Worm (Caenorhabditis elegans) whole organism, L2 larva: ENCODE results near the gene F35B3.7.

Experiments used
- C34F6.9 ChIP-seq: fragments of 150-350 bp; optimal IDR thresholded peaks from 2 replicates; lab custom pipeline; 2014; ENCODE audit warnings: missing biosample characterization, missing genetic modification characterization
- F13H6.1 ChIP-seq: sonication (generic microtip); optimal IDR thresholded peaks from 2 replicates; lab custom pipeline; 2016; ENCODE audit warnings: missing genetic modification characterization, missing compliant biosample characterization
- R02D3.7 ChIP-seq: fragments of 150-350 bp; optimal IDR thresholded peaks from 2 replicates; lab custom pipeline; 2014; ENCODE audit warnings: missing biosample characterization, missing genetic modification characterization
- Y55F3AM.14 ChIP-seq: fragments of 200-800 bp; sonication (Bioruptor generic); optimal IDR thresholded peaks from 2 replicates; lab custom pipeline; 2018; ENCODE audit warnings: mild to moderate bottlenecking, missing genetic modification characterization, missing compliant biosample characterization
- ZK546.5 ChIP-seq: sonication (generic microtip); optimal IDR thresholded peaks from 2 replicates; lab custom pipeline; 2017; ENCODE audit warnings: missing biosample characterization, missing genetic modification characterization
- alr-1 ChIP-seq: fragments of 150-350 bp; optimal IDR thresholded peaks from 2 replicates; lab custom pipeline; 2014; ENCODE audit warnings: missing biosample characterization, missing genetic modification characterization
- ama-1 ChIP-seq: fragments of 150-350 bp; optimal IDR thresholded peaks from 2 replicates; lab custom pipeline; 2018; ENCODE audit warnings: inconsistent platforms
- blmp-1 ChIP-seq: sonication (generic microtip); optimal IDR thresholded peaks from 2 replicates; lab custom pipeline; 2017; ENCODE audit warnings: missing genetic modification characterization, mild to moderate bottlenecking, missing compliant biosample characterization, antibody characterized with exemption, moderate library complexity; ENCODE audit not compliant: insufficient read depth
- ceh-16 ChIP-seq: fragments of 150-350 bp; optimal IDR thresholded peaks from 2 replicates; lab custom pipeline; 2014; ENCODE audit warnings: missing biosample characterization, missing genetic modification characterization
- ceh-82 ChIP-seq: fragments of 150-350 bp; optimal IDR thresholded peaks from 2 replicates; lab custom pipeline; 2014; ENCODE audit warnings: missing biosample characterization, missing genetic modification characterization
- crh-2 ChIP-seq: sonication (generic microtip); optimal IDR thresholded peaks from 2 replicates; lab custom pipeline; 2017; ENCODE audit warnings: missing biosample characterization, missing genetic modification characterization
- dmd-4 ChIP-seq: sonication (generic microtip); optimal IDR thresholded peaks from 2 replicates; lab custom pipeline; 2017; ENCODE audit warnings: missing biosample characterization, missing genetic modification characterization
- egl-27 ChIP-seq: sonication (generic microtip); optimal IDR thresholded peaks from 3 replicates; lab custom pipeline; 2017; ENCODE audit warnings: missing biosample characterization, missing genetic modification reagents, missing genetic modification characterization
- elt-1 ChIP-seq: fragments of 150-350 bp; optimal IDR thresholded peaks from 2 replicates; lab custom pipeline; 2014; ENCODE audit warnings: missing biosample characterization, missing genetic modification characterization
- elt-3 ChIP-seq: sonication (generic microtip); optimal IDR thresholded peaks from 2 replicates; lab custom pipeline; 2017; ENCODE audit warnings: missing biosample characterization, missing genetic modification characterization
- fos-1 ChIP-seq: fragments of 150-350 bp; optimal IDR thresholded peaks from 2 replicates; lab custom pipeline; 2014; ENCODE audit warnings: missing biosample characterization, missing genetic modification characterization
- gmeb-1 ChIP-seq: fragments of 150-350 bp; optimal IDR thresholded peaks from 2 replicates; lab custom pipeline; 2014; ENCODE audit warnings: missing biosample characterization, missing genetic modification characterization
- lin-11 ChIP-seq: fragments of 150-350 bp; sonication (generic microtip); optimal IDR thresholded peaks from 2 replicates; lab custom pipeline; 2014; ENCODE audit warnings: missing biosample characterization, missing genetic modification characterization, inconsistent platforms, mixed read lengths
- lin-13 ChIP-seq: fragments of 150-350 bp; optimal IDR thresholded peaks from 2 replicates; lab custom pipeline; 2014; ENCODE audit warnings: missing biosample characterization, missing genetic modification reagents, missing genetic modification characterization
- lin-39 ChIP-seq: fragments of 150-350 bp; optimal IDR thresholded peaks from 2 replicates; lab custom pipeline; 2014; ENCODE audit warnings: missing biosample characterization, missing genetic modification reagents, missing genetic modification characterization
- lsy-2 ChIP-seq, 2 experiments: fragments of 150-350 bp in 1 of 2; sonication (generic microtip) in 1 of 2; optimal IDR thresholded peaks; 2 replicates each; lab custom pipeline; 2014 to 2017; ENCODE audit warnings: missing biosample characterization in 2 of 2, missing genetic modification characterization in 2 of 2
- mab-5 ChIP-seq: fragments of 150-350 bp; optimal IDR thresholded peaks from 2 replicates; lab custom pipeline; 2014; ENCODE audit warnings: missing biosample characterization, missing genetic modification characterization
- mbf-1 ChIP-seq: sonication (generic microtip); optimal IDR thresholded peaks from 2 replicates; lab custom pipeline; 2017; ENCODE audit warnings: missing biosample characterization, missing genetic modification characterization
- mdl-1 ChIP-seq, 2 experiments: fragments of 150-350 bp in 1 of 2; sonication (generic microtip) in 1 of 2; optimal IDR thresholded peaks; 2 replicates each; lab custom pipeline; 2017; ENCODE audit warnings: missing biosample characterization in 2 of 2, missing genetic modification characterization in 2 of 2
- nhr-10 ChIP-seq: sonication (generic microtip); optimal IDR thresholded peaks from 2 replicates; lab custom pipeline; 2017; ENCODE audit warnings: missing biosample characterization, missing genetic modification characterization
- nhr-11 ChIP-seq: fragments of 150-350 bp; optimal IDR thresholded peaks from 2 replicates; lab custom pipeline; 2014; ENCODE audit warnings: missing biosample characterization, missing genetic modification characterization
- nhr-12 ChIP-seq: fragments of 150-350 bp; optimal IDR thresholded peaks from 2 replicates; lab custom pipeline; 2014; ENCODE audit warnings: missing biosample characterization, missing genetic modification characterization
- nhr-129 ChIP-seq: fragments of 150-350 bp; optimal IDR thresholded peaks from 2 replicates; lab custom pipeline; 2014; ENCODE audit warnings: missing biosample characterization, missing genetic modification characterization
- nhr-21 ChIP-seq: fragments of 150-350 bp; optimal IDR thresholded peaks from 2 replicates; lab custom pipeline; 2014; ENCODE audit warnings: missing biosample characterization, missing genetic modification characterization
- nhr-237 ChIP-seq: fragments of 150-350 bp; optimal IDR thresholded peaks from 2 replicates; lab custom pipeline; 2014; ENCODE audit warnings: missing biosample characterization, missing genetic modification characterization
- nhr-25 ChIP-seq: fragments of 150-350 bp; sonication (generic microtip); optimal IDR thresholded peaks from 3 replicates; lab custom pipeline; 2014; ENCODE audit warnings: missing biosample characterization, missing genetic modification characterization
- nhr-6 ChIP-seq: fragments of 150-350 bp; optimal IDR thresholded peaks from 2 replicates; lab custom pipeline; 2014; ENCODE audit warnings: missing biosample characterization, missing genetic modification characterization
- nhr-77 ChIP-seq: fragments of 150-350 bp; optimal IDR thresholded peaks from 2 replicates; lab custom pipeline; 2014; ENCODE audit warnings: missing biosample characterization, missing genetic modification characterization
- peb-1 ChIP-seq: fragments of 150-350 bp; optimal IDR thresholded peaks from 2 replicates; lab custom pipeline; 2014; ENCODE audit warnings: missing biosample characterization, missing genetic modification characterization
- sem-4 ChIP-seq: fragments of 150-350 bp; optimal IDR thresholded peaks from 2 replicates; lab custom pipeline; 2014; ENCODE audit warnings: missing biosample characterization, missing genetic modification reagents, missing genetic modification characterization
- skn-1 ChIP-seq: sonication (generic microtip); optimal IDR thresholded peaks from 2 replicates; lab custom pipeline; 2017; ENCODE audit warnings: missing biosample characterization, missing genetic modification characterization
- sma-3 ChIP-seq: sonication (generic microtip); optimal IDR thresholded peaks from 2 replicates; lab custom pipeline; 2016; ENCODE audit warnings: missing genetic modification reagents, missing genetic modification characterization, missing compliant biosample characterization
- sma-9 ChIP-seq, 2 experiments: fragments of 150-350 bp in 1 of 2; sonication (generic microtip) in 1 of 2; optimal IDR thresholded peaks; 2 replicates each; lab custom pipeline; 2014 to 2016; ENCODE audit warnings: missing genetic modification characterization in 2 of 2, mild to moderate bottlenecking in 1 of 2, missing biosample characterization in 1 of 2, missing compliant biosample characterization in 1 of 2, missing genetic modification reagents in 1 of 2, moderate library complexity in 1 of 2
- snpc-4 ChIP-seq: fragments of 150-350 bp; optimal IDR thresholded peaks from 2 replicates; lab custom pipeline; 2014; ENCODE audit warnings: missing biosample characterization, missing genetic modification characterization
- unc-39 ChIP-seq: fragments of 150-350 bp; optimal IDR thresholded peaks from 2 replicates; lab custom pipeline; 2014; ENCODE audit warnings: missing biosample characterization, missing genetic modification characterization
- unc-55 ChIP-seq: fragments of 150-350 bp; sonication (generic microtip); optimal IDR thresholded peaks from 3 replicates; lab custom pipeline; 2014; ENCODE audit warnings: missing biosample characterization, missing genetic modification reagents, missing genetic modification characterization
- unc-62 ChIP-seq: fragments of 150-350 bp; optimal IDR thresholded peaks from 2 replicates; lab custom pipeline; 2014; ENCODE audit warnings: missing biosample characterization, missing genetic modification reagents, missing genetic modification characterization
- zag-1 ChIP-seq: fragments of 150-350 bp; optimal IDR thresholded peaks from 2 replicates; lab custom pipeline; 2014; ENCODE audit warnings: missing biosample characterization, missing genetic modification characterization
- ztf-4 ChIP-seq: fragments of 150-350 bp; optimal IDR thresholded peaks from 2 replicates; lab custom pipeline; 2014; ENCODE audit warnings: missing biosample characterization, missing genetic modification characterization

Gene F35B3.7

DNA sequence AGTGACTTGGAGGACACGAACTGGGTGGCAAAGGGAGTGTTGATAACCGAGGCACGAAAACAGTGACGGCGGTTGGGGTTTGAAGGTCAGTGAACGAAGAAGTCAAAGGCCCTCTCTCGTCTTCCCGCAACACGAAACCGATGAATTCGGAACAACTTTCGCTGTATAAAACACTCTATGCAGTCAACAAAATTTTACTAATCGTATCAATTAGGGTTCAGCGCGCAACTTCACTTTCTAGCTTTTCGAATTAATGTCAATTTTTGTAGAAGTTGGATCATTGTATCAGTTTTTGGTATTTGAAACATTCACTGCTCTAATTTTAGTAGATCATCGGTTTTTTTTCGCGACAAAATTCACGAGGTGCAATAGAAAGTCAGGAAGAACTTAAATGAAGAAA is 4.3 kb downstream of the F35B3.7 start:
- TF ChIP-seq nhr-25 (tag; lab: Kevin White, UChicago) (no peak), Y55F3AM.14 (GFP tag; lab: Kevin White, UChicago) (no peak), lin-13 (GFP tag; lab: Kevin White, UChicago) (no peak), ZK546.5 (tag; lab: Kevin White, UChicago) (no peak), unc-55 (GFP tag; lab: Kevin White, UChicago) (no peak), R02D3.7 (tag; lab: Kevin White, UChicago) (no peak), unc-39 (no peak), sma-9 (GFP tag; optimal IDR thresholded peaks at IDR 0.05; lab: Kevin White, UChicago) (no peak), sma-9 (tag; optimal IDR thresholded peaks at IDR 0.05; lab: Kevin White, UChicago) (no peak), ama-1 (lab: Kevin White, UChicago) (no peak), lin-11 (tag; lab: Kevin White, UChicago) (no peak), elt-3 (tag; lab: Kevin White, UChicago) (no peak), ceh-16 (tag; lab: Kevin White, UChicago) (no peak), mdl-1 (tag; optimal IDR thresholded peaks at IDR 0.05; lab: Kevin White, UChicago) (no peak), snpc-4 (no peak)

ce11 chrX:17034773-17035172 is 8.1 kb downstream of the F35B3.7 start:
- TF ChIP-seq lsy-2 (tag; optimal IDR thresholded peaks at IDR 0.05; lab: Kevin White, UChicago) (peak in 1 of 2 experiments; percentile 14), nhr-10 (tag; lab: Kevin White, UChicago) (no peak)

- TF ChIP-seq sem-4: peak; percentile 54
- peak; percentile 21 for TF ChIP-seq sma-9 (GFP tag; optimal IDR thresholded peaks at IDR 0.05; lab: Kevin White, UChicago)
- TF ChIP-seq sma-9 (tag; optimal IDR thresholded peaks at IDR 0.05; lab: Kevin White, UChicago): no peak
- TF ChIP-seq snpc-4: no peak
- TF ChIP-seq, all 48 proteins: peak for 2
Observed at ce11 chrX:17034193-17034592, 8.7 kb downstream of the F35B3.7 start.

- peak; percentile 66 for TF ChIP-seq sma-9 (GFP tag; optimal IDR thresholded peaks at IDR 0.05; lab: Kevin White, UChicago)
- no peak for TF ChIP-seq sma-9 (tag; optimal IDR thresholded peaks at IDR 0.05; lab: Kevin White, UChicago)
- TF ChIP-seq nhr-129: peak; percentile 85
- TF ChIP-seq Y55F3AM.14 (GFP tag; lab: Kevin White, UChicago): peak; percentile 82
- peak; percentile 48 for TF ChIP-seq nhr-21
- TF ChIP-seq mbf-1 (tag; lab: Kevin White, UChicago): no peak
- TF ChIP-seq C34F6.9 (tag; lab: Kevin White, UChicago): peak; percentile 50
- TF ChIP-seq unc-55 (GFP tag; lab: Kevin White, UChicago): peak; percentile 76
- TF ChIP-seq ZK546.5 (tag; lab: Kevin White, UChicago): no peak
- TF ChIP-seq lsy-2 (tag; optimal IDR thresholded peaks at IDR 0.05; lab: Kevin White, UChicago): peak; percentile 20 to 46
- no peak for TF ChIP-seq nhr-10 (tag; lab: Kevin White, UChicago)
- no peak for TF ChIP-seq alr-1 (tag; lab: Kevin White, UChicago)
- TF ChIP-seq elt-1 (tag; lab: Kevin White, UChicago): no peak
- peak in 1 of 2 experiments; percentile 1 for TF ChIP-seq mdl-1 (tag; optimal IDR thresholded peaks at IDR 0.05; lab: Kevin White, UChicago)
- TF ChIP-seq lin-39 (tag; lab: Kevin White, UChicago): no peak
- no peak for TF ChIP-seq nhr-237 (tag; lab: Kevin White, UChicago)
- no peak for TF ChIP-seq elt-3 (tag; lab: Kevin White, UChicago)
- TF ChIP-seq ceh-82 (tag; lab: Kevin White, UChicago): no peak
- no peak for TF ChIP-seq nhr-12 (tag; lab: Kevin White, UChicago)
- TF ChIP-seq gmeb-1 (tag; lab: Kevin White, UChicago): peak; percentile 7
- no peak for TF ChIP-seq unc-62 (GFP tag; lab: Kevin White, UChicago)
- no peak for TF ChIP-seq nhr-6
- TF ChIP-seq skn-1 (tag; lab: Kevin White, UChicago): no peak
- TF ChIP-seq dmd-4 (tag; lab: Kevin White, UChicago): no peak
- TF ChIP-seq egl-27 (tag; lab: Kevin White, UChicago): peak; percentile 39
- no peak for TF ChIP-seq unc-39
- TF ChIP-seq zag-1: peak; percentile 49
- TF ChIP-seq F13H6.1 (tag; lab: Kevin White, UChicago): peak; percentile 86
- TF ChIP-seq sem-4: no peak
- peak; percentile 72 for TF ChIP-seq lin-13 (GFP tag; lab: Kevin White, UChicago)
- TF ChIP-seq nhr-11: no peak
- TF ChIP-seq nhr-25 (tag; lab: Kevin White, UChicago): peak; percentile 47
- no peak for TF ChIP-seq nhr-77 (tag; lab: Kevin White, UChicago)
- no peak for TF ChIP-seq peb-1 (tag; lab: Kevin White, UChicago)
- peak; percentile 67 for TF ChIP-seq crh-2 (tag; lab: Kevin White, UChicago)
- TF ChIP-seq sma-3 (GFP tag; lab: Kevin White, UChicago): no peak
- TF ChIP-seq fos-1 (tag; lab: Kevin White, UChicago): peak; percentile 73
- TF ChIP-seq ztf-4 (tag; lab: Kevin White, UChicago): peak; percentile 9
- TF ChIP-seq mab-5 (tag; lab: Kevin White, UChicago): peak; percentile 34
- peak; percentile 65 for TF ChIP-seq ceh-16 (tag; lab: Kevin White, UChicago)
- TF ChIP-seq snpc-4: no peak
- peak; percentile 85 for TF ChIP-seq blmp-1 (tag; lab: Kevin White, UChicago)
Observed at ce11 chrX:17030169-17030914, 12.5 kb downstream of the F35B3.7 start, which contains the start of gene ptrn-1. Gene ptrn-1 (minus strand): TSS chrX:17030219.
